Fruit fly (Drosophila melanogaster): ENCODE results near the gene Hsp23.

Gene Hsp23

dm6 chr3L:9335711-9336110 is 46.0 kb upstream of the Hsp23 start (continued):
- TF ChIP-seq dpn (GFP tag; optimal IDR thresholded peaks at IDR 0.05), result no peak
- no peak for TF ChIP-seq CG17361 (GFP tag; IDR thresholded peaks at IDR 0.05)
- no peak for TF ChIP-seq gsb-n (tag; optimal IDR thresholded peaks at IDR 0.05)
- no peak for TF ChIP-seq Ravus (GFP tag; IDR thresholded peaks at IDR 0.05)
- TF ChIP-seq slbo (GFP tag; IDR thresholded peaks at IDR 0.05), result peak; percentile 50
- TF ChIP-seq CTCF (GFP tag; optimal IDR thresholded peaks at IDR 0.05), result no peak
- no peak for TF ChIP-seq CG31441 (GFP tag; IDR thresholded peaks at IDR 0.05)
- TF ChIP-seq CG2678 (tag; optimal IDR thresholded peaks at IDR 0.05), result no peak
- TF ChIP-seq scrt (GFP tag; optimal IDR thresholded peaks at IDR 0.05), result no peak
- TF ChIP-seq CG12769 (tag; optimal IDR thresholded peaks at IDR 0.05), result peak; percentile 68
- no peak for TF ChIP-seq Dip3 (GFP tag; optimal IDR thresholded peaks at IDR 0.05)
- TF ChIP-seq eve (GFP tag; optimal IDR thresholded peaks at IDR 0.05), result no peak
- no peak for TF ChIP-seq cas (GFP tag; IDR thresholded peaks at IDR 0.05)
- no peak for TF ChIP-seq grn (GFP tag; optimal IDR thresholded peaks at IDR 0.05)
- no peak for TF ChIP-seq tap (tag; optimal IDR thresholded peaks at IDR 0.05)
- TF ChIP-seq CG2712 (tag; optimal IDR thresholded peaks at IDR 0.05), result no peak
- no peak for TF ChIP-seq danr (GFP tag; IDR thresholded peaks at IDR 0.05)
- no peak for TF ChIP-seq emc (GFP tag; optimal IDR thresholded peaks at IDR 0.05)
- no peak for TF ChIP-seq dm (GFP tag; optimal IDR thresholded peaks at IDR 0.05)
- no peak for TF ChIP-seq ERR (GFP tag; optimal IDR thresholded peaks at IDR 0.05)
- TF ChIP-seq Gsc (GFP tag; IDR thresholded peaks at IDR 0.05), result no peak
- no peak for TF ChIP-seq Ssrp (tag; optimal IDR thresholded peaks at IDR 0.05)
- TF ChIP-seq CG6854 (GFP tag; optimal IDR thresholded peaks at IDR 0.05), result no peak
- TF ChIP-seq Sin3A (optimal IDR thresholded peaks at IDR 0.05), result no peak
- no peak for TF ChIP-seq Hr51 (GFP tag; optimal IDR thresholded peaks at IDR 0.05)
- TF ChIP-seq Stat92E (GFP tag; optimal IDR thresholded peaks at IDR 0.05), result no peak
- TF ChIP-seq mld (GFP tag; IDR thresholded peaks at IDR 0.05; ENCODE audit: partially characterized antibody), result no peak
- no peak for TF ChIP-seq Med (GFP tag)
- no peak for TF ChIP-seq HLHmδ (GFP tag; optimal IDR thresholded peaks at IDR 0.05)
- no peak for TF ChIP-seq CG7357 (GFP tag; IDR thresholded peaks at IDR 0.05)
- TF ChIP-seq Bgb (GFP tag; IDR thresholded peaks at IDR 0.05; ENCODE audit: partially characterized antibody), result peak; percentile 6; the same call in 1 of the 2 replicates
- TF ChIP-seq grau (tag; optimal IDR thresholded peaks at IDR 0.05), result no peak
- no peak for TF ChIP-seq CG31365 (tag; optimal IDR thresholded peaks at IDR 0.05)
- no peak for TF ChIP-seq zen (tag; optimal IDR thresholded peaks at IDR 0.05)
- no peak for TF ChIP-seq CG34376 (GFP tag; optimal IDR thresholded peaks at IDR 0.05)
- no peak for TF ChIP-seq fu2 (GFP tag; optimal IDR thresholded peaks at IDR 0.05)
- no peak for TF ChIP-seq esg (GFP tag; conservative IDR thresholded peaks at IDR 0.05)
- TF ChIP-seq lilli (GFP tag; optimal IDR thresholded peaks at IDR 0.05), result no peak
- TF ChIP-seq btn (GFP tag; optimal IDR thresholded peaks at IDR 0.05), result no peak
- peak; percentile 46; the same call in 1 of the 2 replicates for TF ChIP-seq klu (GFP tag; IDR thresholded peaks at IDR 0.05)
- no peak for TF ChIP-seq dimm (GFP tag; IDR thresholded peaks at IDR 0.05)
- no peak for TF ChIP-seq CG33557 (GFP tag; optimal IDR thresholded peaks at IDR 0.05)
- TF ChIP-seq Dip2 (GFP tag; IDR thresholded peaks at IDR 0.05), result no peak
- TF ChIP-seq E2f2 (GFP tag; IDR thresholded peaks at IDR 0.05), result no peak
- TF ChIP-seq CG1024 (GFP tag; IDR thresholded peaks at IDR 0.05), result no peak
- no peak for TF ChIP-seq ham (GFP tag; IDR thresholded peaks at IDR 0.05)

Measured in whole organism, embryonic.